Fruit fly (Drosophila melanogaster) whole organism, embryonic: ENCODE data around the gene CG15019.
A peak's percentile ranks its signal among the peaks of the same experiment; 100 is the strongest.

ENCODE experiments used
- Bdp1 ChIP-seq: fragments of 200-800 bp; sonication (Bioruptor generic); optimal IDR thresholded peaks from 3 replicates; lab custom pipeline; 2016; ENCODE audit warnings: missing biosample characterization, missing genetic modification characterization
- CG10462 ChIP-seq: fragments of 200-800 bp; sonication (Bioruptor generic); optimal IDR thresholded peaks from 2 replicates; lab custom pipeline; 2016; ENCODE audit warnings: missing biosample characterization, missing genetic modification characterization
- CG10654 ChIP-seq: fragments of 200-800 bp; sonication (Bioruptor generic); optimal IDR thresholded peaks from 2 replicates; lab custom pipeline; 2016; ENCODE audit warnings: missing biosample characterization, missing genetic modification characterization
- CG12104 ChIP-seq: fragments of 200-800 bp; sonication (Bioruptor generic); optimal IDR thresholded peaks from 3 replicates; lab custom pipeline; 2016; ENCODE audit warnings: missing biosample characterization, missing genetic modification characterization
- CG13296 ChIP-seq: fragments of 200-800 bp; sonication (Bioruptor generic); optimal IDR thresholded peaks from 3 replicates; lab custom pipeline; 2018; ENCODE audit warnings: missing biosample characterization, mild to moderate bottlenecking, missing genetic modification characterization
- CG15696 ChIP-seq: fragments of 200-800 bp; sonication (Bioruptor generic); optimal IDR thresholded peaks from 2 replicates; lab custom pipeline; 2019; ENCODE audit warnings: missing biosample characterization, mild to moderate bottlenecking, missing genetic modification characterization, moderate library complexity
- CG17328 ChIP-seq: fragments of 200-800 bp; sonication (Bioruptor generic); IDR thresholded peaks from 2 replicates; pipeline ENCODE4 v1.3.6; 2022; ENCODE audit warnings: missing biosample characterization, missing genetic modification characterization
- CG2120 ChIP-seq: fragments of 200-800 bp; sonication (Bioruptor generic); optimal IDR thresholded peaks from 3 replicates; lab custom pipeline; 2016; ENCODE audit warnings: missing biosample characterization, missing genetic modification characterization
- CG32532 ChIP-seq: fragments of 200-800 bp; sonication (Bioruptor generic); IDR thresholded peaks from 2 replicates; pipeline ENCODE4 v1.3.6; 2022; ENCODE audit warnings: missing biosample characterization, missing genetic modification characterization
- CG32772 ChIP-seq: fragments of 200-800 bp; sonication (Bioruptor generic); IDR thresholded peaks from 2 replicates; pipeline ENCODE4 v1.3.6; 2022; ENCODE audit warnings: missing biosample characterization, missing genetic modification characterization
- CG6765 ChIP-seq: fragments of 200-800 bp; sonication (Bioruptor generic); optimal IDR thresholded peaks from 3 replicates; lab custom pipeline; 2017; ENCODE audit warnings: missing biosample characterization, mild to moderate bottlenecking, missing genetic modification characterization
- CG8281 ChIP-seq: fragments of 200-800 bp; sonication (Bioruptor generic); optimal IDR thresholded peaks from 2 replicates; lab custom pipeline; 2018; ENCODE audit warnings: missing biosample characterization, mild to moderate bottlenecking, missing genetic modification characterization, moderate library complexity
- CG9437 ChIP-seq: fragments of 200-800 bp; sonication (Bioruptor generic); optimal IDR thresholded peaks from 2 replicates; lab custom pipeline; 2018; ENCODE audit warnings: missing biosample characterization, mild to moderate bottlenecking, missing genetic modification characterization
- Camta ChIP-seq: fragments of 200-800 bp; sonication (Bioruptor generic); optimal IDR thresholded peaks from 2 replicates; lab custom pipeline; 2016; ENCODE audit warnings: missing biosample characterization, missing genetic modification characterization
- Dad ChIP-seq: fragments of 200-800 bp; sonication (Bioruptor generic); optimal IDR thresholded peaks from 3 replicates; lab custom pipeline; 2016; ENCODE audit warnings: missing biosample characterization, missing genetic modification characterization
- Dip2 ChIP-seq: fragments of 200-800 bp; sonication (Bioruptor generic); IDR thresholded peaks from 2 replicates; pipeline ENCODE4 v1.3.6; 2022; ENCODE audit warnings: missing biosample characterization, missing genetic modification characterization
- Hand ChIP-seq: fragments of 200-800 bp; sonication (Bioruptor generic); optimal IDR thresholded peaks from 2 replicates; lab custom pipeline; 2017; ENCODE audit warnings: mild to moderate bottlenecking, missing biosample characterization, missing genetic modification reagents, missing genetic modification characterization
- HmgD ChIP-seq: fragments of 200-800 bp; sonication (Bioruptor generic); optimal IDR thresholded peaks from 3 replicates; lab custom pipeline; 2016; ENCODE audit warnings: missing biosample characterization, missing genetic modification characterization
- Hr51 ChIP-seq, 2 experiments: fragments of 200-800 bp; sonication (Bioruptor generic); optimal IDR thresholded peaks; 2 replicates in 1 of 2; 3 replicates in 1 of 2; lab custom pipeline; 2016 to 2018; ENCODE audit warnings: missing biosample characterization in 2 of 2, missing genetic modification characterization in 2 of 2, mild to moderate bottlenecking in 1 of 2, moderate library complexity in 1 of 2
- Jarid2 ChIP-seq: fragments of 200-800 bp; sonication (Bioruptor generic); optimal IDR thresholded peaks from 3 replicates; lab custom pipeline; 2017; ENCODE audit warnings: mild to moderate bottlenecking, missing biosample characterization, missing genetic modification reagents, missing genetic modification characterization
- NFAT ChIP-seq: fragments of 200-800 bp; sonication (Bioruptor generic); IDR thresholded peaks from 2 replicates; pipeline ENCODE4 v1.3.6; 2022; ENCODE audit warnings: missing biosample characterization, missing genetic modification characterization
- Neu2 ChIP-seq: fragments of 200-800 bp; sonication (Bioruptor generic); optimal IDR thresholded peaks from 3 replicates; lab custom pipeline; 2016; ENCODE audit warnings: missing biosample characterization, missing genetic modification characterization, borderline replicate concordance
- Opbp ChIP-seq: fragments of 200-800 bp; sonication (Bioruptor generic); IDR thresholded peaks from 3 replicates; pipeline ENCODE4 v1.3.6; 2022; ENCODE audit warnings: missing biosample characterization, missing genetic modification characterization; ENCODE audit not compliant: partially characterized antibody
- PHDP ChIP-seq: fragments of 200-800 bp; sonication (Bioruptor generic); optimal IDR thresholded peaks from 3 replicates; lab custom pipeline; 2018; ENCODE audit warnings: missing biosample characterization, mild to moderate bottlenecking, missing genetic modification characterization, moderate library complexity
- Xbp1 ChIP-seq: fragments of 200-800 bp; sonication (Bioruptor generic); optimal IDR thresholded peaks from 3 replicates; lab custom pipeline; 2016; ENCODE audit warnings: missing biosample characterization, mild to moderate bottlenecking, missing genetic modification characterization
- br ChIP-seq: fragments of >200 bp; optimal IDR thresholded peaks from 2 replicates; lab custom pipeline; 2017
- chif ChIP-seq, 2 experiments: fragments of 200-800 bp; sonication (Bioruptor generic); optimal IDR thresholded peaks; 3 replicates each; lab custom pipeline; 2016; ENCODE audit warnings: missing biosample characterization in 2 of 2, missing genetic modification characterization in 2 of 2
- chn ChIP-seq: fragments of 200-800 bp; sonication (Bioruptor generic); optimal IDR thresholded peaks from 2 replicates; lab custom pipeline; 2016; ENCODE audit warnings: missing biosample characterization, missing genetic modification characterization
- esg ChIP-seq: fragments of 200-800 bp; sonication (Bioruptor generic); conservative IDR thresholded peaks from 2 replicates; pipeline ENCODE4 v1.3.6; 2022; ENCODE audit warnings: missing biosample characterization, missing genetic modification characterization
- exex ChIP-seq: fragments of 200-800 bp; sonication (Bioruptor generic); optimal IDR thresholded peaks from 4 replicates; lab custom pipeline; 2018; ENCODE audit warnings: missing biosample characterization, mild to moderate bottlenecking, missing genetic modification characterization, moderate library complexity
- ftz-f1 ChIP-seq: fragments of 200-800 bp; sonication (Bioruptor generic); optimal IDR thresholded peaks from 2 replicates; lab custom pipeline; 2016; ENCODE audit warnings: missing biosample characterization, missing genetic modification characterization
- gcm2 ChIP-seq: fragments of 200-800 bp; sonication (Bioruptor generic); optimal IDR thresholded peaks from 2 replicates; lab custom pipeline; 2016; ENCODE audit warnings: missing biosample characterization, missing genetic modification characterization
- hb ChIP-seq: fragments of 200-800 bp; sonication (Bioruptor generic); IDR thresholded peaks from 3 replicates; pipeline ENCODE4 v1.3.6; 2022; ENCODE audit warnings: missing biosample characterization, missing genetic modification characterization; ENCODE audit not compliant: partially characterized antibody
- hth ChIP-seq: fragments of >200 bp; optimal IDR thresholded peaks from 2 replicates; lab custom pipeline; 2017; ENCODE audit warnings: inconsistent platforms
- jumu ChIP-seq: fragments of 200-800 bp; sonication (Bioruptor generic); optimal IDR thresholded peaks from 3 replicates; lab custom pipeline; 2016; ENCODE audit warnings: missing biosample characterization, missing genetic modification characterization
- lov ChIP-seq, 2 experiments: fragments of 200-800 bp in 1 of 2; fragments of >200 bp in 1 of 2; sonication (Bioruptor generic) in 1 of 2; IDR thresholded peaks in 1 of 2; optimal IDR thresholded peaks in 1 of 2; 2 replicates in 1 of 2; 3 replicates in 1 of 2; pipeline versions ENCODE4 v1.3.6 to Lab custom; 2017 to 2022; ENCODE audit warnings: missing biosample characterization in 1 of 2, missing genetic modification characterization in 1 of 2
- nerfin-1 ChIP-seq: fragments of 200-800 bp; sonication (Bioruptor generic); optimal IDR thresholded peaks from 3 replicates; lab custom pipeline; 2019; ENCODE audit warnings: missing biosample characterization, mild to moderate bottlenecking, missing genetic modification characterization, moderate library complexity
- oc ChIP-seq: fragments of 200-800 bp; sonication (Bioruptor generic); optimal IDR thresholded peaks from 2 replicates; lab custom pipeline; 2018; ENCODE audit warnings: missing biosample characterization, mild to moderate bottlenecking, missing genetic modification characterization, moderate library complexity
- pan ChIP-seq, 4 experiments: fragments of >200 bp in 3 of 4; fragments of 200-800 bp in 1 of 4; sonication (Bioruptor generic) in 1 of 4; optimal IDR thresholded peaks in 3 of 4; IDR thresholded peaks in 1 of 4; 2 replicates each; pipeline versions ENCODE4 v1.3.6 to Lab custom; 2017 to 2022; ENCODE audit warnings: missing biosample characterization in 2 of 4, missing genetic modification characterization in 2 of 4, mixed read lengths in 1 of 4
- rib ChIP-seq: fragments of 200-800 bp; sonication (Bioruptor generic); IDR thresholded peaks from 2 replicates; pipeline ENCODE4 v1.3.6; 2022; ENCODE audit warnings: missing biosample characterization, missing genetic modification characterization
- slbo ChIP-seq: fragments of 200-800 bp; sonication (Bioruptor generic); IDR thresholded peaks from 2 replicates; pipeline ENCODE4 v1.3.6; 2022; ENCODE audit warnings: missing biosample characterization, missing genetic modification characterization
- slou ChIP-seq: fragments of 200-800 bp; sonication (Bioruptor generic); optimal IDR thresholded peaks from 3 replicates; lab custom pipeline; 2016; ENCODE audit warnings: missing biosample characterization, missing genetic modification characterization
- sob ChIP-seq: fragments of 200-800 bp; sonication (Bioruptor generic); IDR thresholded peaks from 2 replicates; pipeline ENCODE4 v1.3.6; 2022; ENCODE audit warnings: missing biosample characterization, missing genetic modification characterization
- stwl ChIP-seq: fragments of 200-800 bp; sonication (Bioruptor generic); optimal IDR thresholded peaks from 3 replicates; lab custom pipeline; 2018; ENCODE audit warnings: missing biosample characterization, mild to moderate bottlenecking, missing genetic modification characterization, moderate library complexity
- sug ChIP-seq: fragments of 200-800 bp; optimal IDR thresholded peaks from 2 replicates; lab custom pipeline; 2019; ENCODE audit warnings: missing biosample characterization, mild to moderate bottlenecking, missing genetic modification characterization, moderate library complexity
- tll ChIP-seq, 2 experiments: fragments of 200-800 bp in 1 of 2; fragments of >200 bp in 1 of 2; sonication (Bioruptor generic) in 1 of 2; optimal IDR thresholded peaks; 2 replicates each; lab custom pipeline; 2017 to 2019; ENCODE audit warnings: missing biosample characterization in 2 of 2, missing genetic modification characterization in 2 of 2, mild to moderate bottlenecking in 1 of 2, moderate library complexity in 1 of 2
- yki ChIP-seq: fragments of >200 bp; optimal IDR thresholded peaks from 3 replicates; lab custom pipeline; 2018
- zen ChIP-seq: fragments of 200-800 bp; sonication (Bioruptor generic); optimal IDR thresholded peaks from 3 replicates; lab custom pipeline; 2018; ENCODE audit warnings: missing biosample characterization, mild to moderate bottlenecking, missing genetic modification characterization, moderate library complexity
- zfh1 ChIP-seq: fragments of 200-800 bp; sonication (Bioruptor generic); IDR thresholded peaks from 3 replicates; pipeline ENCODE4 v1.3.6; 2022; ENCODE audit warnings: missing biosample characterization, missing genetic modification characterization

The CG15019 gene

dm6 chr3L:4413800-4414446 is 8.1 kb upstream of the CG15019 start (continued):
- no peak for TF ChIP-seq stwl (tag; lab: Kevin White, UChicago)
- TF ChIP-seq CG13296 (GFP tag; lab: Kevin White, UChicago), result peak; percentile 21
- no peak for TF ChIP-seq CG12104
- no peak for TF ChIP-seq br
- TF ChIP-seq Camta (GFP tag; lab: Kevin White, UChicago), result no peak
- TF ChIP-seq CG2120, result peak; percentile 52
- peak; percentile 41 for TF ChIP-seq exex (tag; lab: Kevin White, UChicago)
- TF ChIP-seq CG17328, result 0 out of 2 replicates have a peak, but pooled peaks have one; percentile 33
- no peak for TF ChIP-seq lov (optimal IDR thresholded peaks at IDR 0.05; lab: Kevin White, UChicago)
- peak; percentile 10; the same call in 1 of the 3 replicates for TF ChIP-seq lov (GFP tag; IDR thresholded peaks at IDR 0.05; lab: Robert Waterston, UW)
- TF ChIP-seq sob (GFP tag; lab: Robert Waterston, UW), result no peak
- no peak for TF ChIP-seq Hr51 (GFP tag; optimal IDR thresholded peaks at IDR 0.05; lab: Kevin White, UChicago)
- no peak for TF ChIP-seq chif (GFP tag; optimal IDR thresholded peaks at IDR 0.05; lab: Kevin White, UChicago)
- peak; percentile 27 for TF ChIP-seq oc (tag; lab: Kevin White, UChicago)
- TF ChIP-seq gcm2 (GFP tag; lab: Kevin White, UChicago), result no peak
- no peak for TF ChIP-seq jumu (GFP tag; lab: Kevin White, UChicago)
- no peak for TF ChIP-seq Dad (GFP tag; lab: Kevin White, UChicago)
- TF ChIP-seq zfh1 (GFP tag; lab: Robert Waterston, UW), result 0 out of 3 replicates have a peak, but pooled peaks have one; percentile 11
- TF ChIP-seq CG8281 (tag; lab: Kevin White, UChicago), result no peak
- no peak for TF ChIP-seq CG15696 (tag; lab: Kevin White, UChicago)

dm6 chr3L:4412974-4413373 is 7.1 kb upstream of the CG15019 start:
- TF ChIP-seq CG6765 (GFP tag; lab: Kevin White, UChicago) (no peak), HmgD (GFP tag; lab: Kevin White, UChicago) (no peak), CG10462 (GFP tag; lab: Kevin White, UChicago) (no peak), slou (GFP tag; lab: Kevin White, UChicago) (peak; percentile 20), PHDP (tag; lab: Kevin White, UChicago) (peak; percentile 5), CG9437 (no peak), tll (GFP tag; optimal IDR thresholded peaks at IDR 0.05; lab: Kevin White, UChicago) (no peak), Bdp1 (peak; percentile 3), CG32532 (GFP tag; lab: Robert Waterston, UW) (peak; percentile 71), ftz-f1 (GFP tag; lab: Kevin White, UChicago) (no peak), Jarid2 (GFP tag; lab: Kevin White, UChicago) (peak; percentile 5), sug (tag; lab: Kevin White, UChicago) (peak; percentile 43), yki (lab: Kevin White, UChicago) (no peak), Opbp (GFP tag; lab: Robert Waterston, UW) (no peak), chn (GFP tag; lab: Kevin White, UChicago) (no peak), CG32772 (GFP tag; lab: Robert Waterston, UW) (no peak), CG10654 (GFP tag; lab: Kevin White, UChicago) (no peak), rib (0 out of 2 replicates have a peak, but pooled peaks have one; percentile 11), Xbp1 (GFP tag; lab: Kevin White, UChicago) (peak; percentile 64), NFAT (peak; percentile 70), Neu2 (GFP tag; lab: Kevin White, UChicago) (no peak), nerfin-1 (no peak), pan (optimal IDR thresholded peaks at IDR 0.05; lab: Kevin White, UChicago) (no peak), pan (GFP tag; optimal IDR thresholded peaks at IDR 0.05 in 1 of 2, IDR thresholded peaks at IDR 0.05 in 1 of 2) (peak in 1 of 2 experiments; percentile 84), hth (lab: Kevin White, UChicago) (no peak), esg (GFP tag; lab: Robert Waterston, UW) (peak; percentile 50), chif (GFP tag; optimal IDR thresholded peaks at IDR 0.05; lab: Kevin White, UChicago) (no peak), stwl (tag; lab: Kevin White, UChicago) (no peak), hb (GFP tag; lab: Robert Waterston, UW) (no peak), zen (tag; lab: Kevin White, UChicago) (no peak), Dip2 (GFP tag; lab: Robert Waterston, UW) (no peak), Hand (GFP tag; lab: Kevin White, UChicago) (no peak), slbo (GFP tag; lab: Robert Waterston, UW) (peak; percentile 84)
